Worm (Caenorhabditis elegans) whole organism, L1 larva: ENCODE data around the gene F01D5.1.

ENCODE experiments used
- C04F5.9 ChIP-seq: sonication (generic microtip); optimal IDR thresholded peaks from 2 replicates; lab custom pipeline; 2016; ENCODE audit warnings: missing genetic modification characterization, missing compliant biosample characterization
- C16A3.4 ChIP-seq: fragments of 150-350 bp; optimal IDR thresholded peaks from 2 replicates; lab custom pipeline; 2014; ENCODE audit warnings: missing biosample characterization, missing genetic modification characterization
- C34B4.2 ChIP-seq: sonication (generic microtip); optimal IDR thresholded peaks from 2 replicates; lab custom pipeline; 2017; ENCODE audit warnings: mild to moderate bottlenecking, missing genetic modification characterization, missing compliant biosample characterization
- alr-1 ChIP-seq: fragments of 200-800 bp; sonication (Bioruptor generic); optimal IDR thresholded peaks from 2 replicates; lab custom pipeline; 2018; ENCODE audit warnings: borderline replicate concordance, mild to moderate bottlenecking, missing genetic modification characterization, missing compliant biosample characterization
- aly-2 ChIP-seq: fragments of 150-350 bp; optimal IDR thresholded peaks from 2 replicates; lab custom pipeline; 2014; ENCODE audit warnings: missing biosample characterization, missing genetic modification characterization
- ceh-63 ChIP-seq: fragments of 200-800 bp; sonication (Bioruptor generic); optimal IDR thresholded peaks from 2 replicates; lab custom pipeline; 2018; ENCODE audit warnings: mild to moderate bottlenecking, missing genetic modification characterization, missing compliant biosample characterization
- ceh-82 ChIP-seq, 3 experiments: fragments of 150-350 bp in 1 of 3; sonication (generic microtip) in 2 of 3; optimal IDR thresholded peaks; 2 replicates each; lab custom pipeline; 2014 to 2017; ENCODE audit warnings: missing biosample characterization in 3 of 3, missing genetic modification characterization in 3 of 3
- ceh-88 ChIP-seq: fragments of 200-800 bp; sonication (Bioruptor generic); IDR thresholded peaks from 2 replicates; pipeline ENCODE4 v1.3.6; 2022; ENCODE audit warnings: missing genetic modification characterization, missing compliant biosample characterization
- ces-1 ChIP-seq: fragments of 150-350 bp; optimal IDR thresholded peaks from 2 replicates; lab custom pipeline; 2014; ENCODE audit warnings: missing biosample characterization, missing genetic modification reagents, missing genetic modification characterization
- efl-1 ChIP-seq, 4 experiments: fragments of 150-350 bp; optimal IDR thresholded peaks in 3 of 4; peaks in 1 of 4; 1 replicate in 1 of 4; 2 replicates in 3 of 4; lab custom pipeline; 2014; ENCODE audit warnings: missing biosample characterization in 2 of 4, missing genetic modification characterization in 2 of 4, missing genetic modification reagents in 2 of 4
- efl-3 ChIP-seq: fragments of 200-800 bp; sonication (Bioruptor generic); optimal IDR thresholded peaks from 2 replicates; lab custom pipeline; 2018; ENCODE audit warnings: mild to moderate bottlenecking, missing genetic modification characterization, missing compliant biosample characterization
- elt-2 ChIP-seq: sonication (generic microtip); optimal IDR thresholded peaks from 2 replicates; lab custom pipeline; 2016; ENCODE audit warnings: missing genetic modification characterization, mild to moderate bottlenecking, inconsistent platforms, missing compliant biosample characterization, missing genetic modification reagents
- fkh-10 ChIP-seq: sonication (generic microtip); optimal IDR thresholded peaks from 2 replicates; lab custom pipeline; 2017; ENCODE audit warnings: missing biosample characterization, missing genetic modification reagents, missing genetic modification characterization
- fkh-4 ChIP-seq: sonication (generic microtip); optimal IDR thresholded peaks from 2 replicates; lab custom pipeline; 2016; ENCODE audit warnings: missing compliant biosample characterization, missing genetic modification characterization, borderline replicate concordance
- grh-1 ChIP-seq: fragments of 200-800 bp; sonication (Bioruptor generic); IDR thresholded peaks from 2 replicates; pipeline ENCODE4 v1.3.6; 2022; ENCODE audit warnings: missing genetic modification reagents, missing genetic modification characterization, missing compliant biosample characterization
- isw-1 ChIP-seq: fragments of 200-800 bp; sonication (Bioruptor generic); IDR thresholded peaks from 2 replicates; pipeline ENCODE4 v1.3.6; 2022; ENCODE audit warnings: missing genetic modification characterization, missing compliant biosample characterization
- lin-15B ChIP-seq: fragments of 150-350 bp; sonication (generic microtip); optimal IDR thresholded peaks from 3 replicates; lab custom pipeline; 2014; ENCODE audit warnings: missing biosample characterization, missing genetic modification characterization
- lin-35 ChIP-seq, 2 experiments: fragments of 150-350 bp; optimal IDR thresholded peaks; 2 replicates each; lab custom pipeline; 2014; ENCODE audit warnings: missing biosample characterization in 2 of 2, missing genetic modification characterization in 2 of 2, missing genetic modification reagents in 2 of 2
- mab-9 ChIP-seq: fragments of 200-800 bp; sonication (Bioruptor generic); IDR thresholded peaks from 2 replicates; pipeline ENCODE4 v1.3.6; 2022; ENCODE audit warnings: missing genetic modification reagents, missing genetic modification characterization, missing compliant biosample characterization
- mef-2 ChIP-seq: fragments of 150-350 bp; optimal IDR thresholded peaks from 2 replicates; lab custom pipeline; 2014; ENCODE audit warnings: missing biosample characterization, missing genetic modification characterization
- mep-1 ChIP-seq: fragments of 150-350 bp; optimal IDR thresholded peaks from 2 replicates; lab custom pipeline; 2014; ENCODE audit warnings: missing biosample characterization, missing genetic modification characterization
- nhr-11 ChIP-seq: fragments of 150-350 bp; optimal IDR thresholded peaks from 2 replicates; lab custom pipeline; 2014; ENCODE audit warnings: missing biosample characterization, missing genetic modification characterization
- nhr-12 ChIP-seq: sonication (generic microtip); optimal IDR thresholded peaks from 2 replicates; lab custom pipeline; 2017; ENCODE audit warnings: missing biosample characterization, missing genetic modification characterization
- nhr-19 ChIP-seq: fragments of 200-800 bp; sonication (Bioruptor generic); conservative IDR thresholded peaks from 2 replicates; pipeline ENCODE4 v1.3.6; 2022; ENCODE audit warnings: missing genetic modification characterization, missing compliant biosample characterization
- nhr-20 ChIP-seq: sonication (generic microtip); optimal IDR thresholded peaks from 2 replicates; lab custom pipeline; 2016; ENCODE audit warnings: mild to moderate bottlenecking, missing genetic modification characterization, missing compliant biosample characterization
- nhr-237 ChIP-seq: fragments of 150-350 bp; optimal IDR thresholded peaks from 2 replicates; lab custom pipeline; 2014; ENCODE audit warnings: missing biosample characterization, missing genetic modification characterization
- nhr-28 ChIP-seq: fragments of 150-350 bp; optimal IDR thresholded peaks from 2 replicates; lab custom pipeline; 2014; ENCODE audit warnings: missing biosample characterization, missing genetic modification characterization
- nhr-47 ChIP-seq: sonication (generic microtip); optimal IDR thresholded peaks from 2 replicates; lab custom pipeline; 2016; ENCODE audit warnings: mild to moderate bottlenecking, missing genetic modification characterization, moderate library complexity, missing compliant biosample characterization
- nhr-77 ChIP-seq: fragments of 150-350 bp; optimal IDR thresholded peaks from 2 replicates; lab custom pipeline; 2014; ENCODE audit warnings: missing biosample characterization, missing genetic modification characterization
- pag-3 ChIP-seq: sonication (generic microtip); optimal IDR thresholded peaks from 2 replicates; lab custom pipeline; 2017; ENCODE audit warnings: missing genetic modification characterization, mild to moderate bottlenecking, missing compliant biosample characterization, antibody characterized with exemption, borderline replicate concordance; ENCODE audit not compliant: insufficient read depth
- pax-3 ChIP-seq: fragments of 200-800 bp; sonication (Bioruptor generic); optimal IDR thresholded peaks from 2 replicates; lab custom pipeline; 2018; ENCODE audit warnings: mild to moderate bottlenecking, missing genetic modification characterization, moderate library complexity, missing compliant biosample characterization
- rnt-1 ChIP-seq: sonication (generic microtip); optimal IDR thresholded peaks from 2 replicates; lab custom pipeline; 2016; ENCODE audit warnings: mild to moderate bottlenecking, missing genetic modification characterization, moderate library complexity, missing compliant biosample characterization
- skn-1 ChIP-seq: fragments of 150-350 bp; optimal IDR thresholded peaks from 2 replicates; lab custom pipeline; 2014; ENCODE audit warnings: missing biosample characterization, missing genetic modification characterization
- snpc-4 ChIP-seq: fragments of 150-350 bp; optimal IDR thresholded peaks from 2 replicates; lab custom pipeline; 2014; ENCODE audit warnings: missing biosample characterization, missing genetic modification characterization
- snu-23 ChIP-seq: sonication (generic microtip); optimal IDR thresholded peaks from 2 replicates; lab custom pipeline; 2016; ENCODE audit warnings: missing genetic modification characterization, missing compliant biosample characterization
- sox-4 ChIP-seq: sonication (generic microtip); optimal IDR thresholded peaks from 2 replicates; lab custom pipeline; 2016; ENCODE audit warnings: missing genetic modification characterization, missing compliant biosample characterization
- sup-37 ChIP-seq: fragments of 200-800 bp; sonication (Bioruptor generic); optimal IDR thresholded peaks from 2 replicates; lab custom pipeline; 2018; ENCODE audit warnings: mild to moderate bottlenecking, missing genetic modification characterization, missing compliant biosample characterization
- swsn-7 ChIP-seq: sonication (generic microtip); optimal IDR thresholded peaks from 2 replicates; lab custom pipeline; 2016; ENCODE audit warnings: missing genetic modification characterization, missing compliant biosample characterization
- tbx-2 ChIP-seq: sonication (generic microtip); optimal IDR thresholded peaks from 2 replicates; lab custom pipeline; 2016; ENCODE audit warnings: missing genetic modification characterization, missing compliant biosample characterization
- unc-30 ChIP-seq: sonication (generic microtip); optimal IDR thresholded peaks from 2 replicates; lab custom pipeline; 2017; ENCODE audit warnings: missing biosample characterization, missing genetic modification characterization
- unc-62 ChIP-seq: fragments of 150-350 bp; optimal IDR thresholded peaks from 2 replicates; lab custom pipeline; 2014; ENCODE audit warnings: missing biosample characterization, missing genetic modification reagents, missing genetic modification characterization
- unc-86 ChIP-seq: sonication (generic microtip); optimal IDR thresholded peaks from 2 replicates; lab custom pipeline; 2016; ENCODE audit warnings: missing genetic modification characterization, missing compliant biosample characterization
- vab-15 ChIP-seq: sonication (generic microtip); optimal IDR thresholded peaks from 2 replicates; lab custom pipeline; 2017; ENCODE audit warnings: missing genotype, mild to moderate bottlenecking, missing genetic modification characterization, missing compliant biosample characterization
- zag-1 ChIP-seq: fragments of 150-350 bp; optimal IDR thresholded peaks from 2 replicates; lab custom pipeline; 2014; ENCODE audit warnings: missing biosample characterization, missing genetic modification characterization
- zip-4 ChIP-seq: fragments of 200-800 bp; sonication (Bioruptor generic); optimal IDR thresholded peaks from 2 replicates; lab custom pipeline; 2018; ENCODE audit warnings: mild to moderate bottlenecking, missing genetic modification characterization, moderate library complexity, missing compliant biosample characterization
- ztf-4 ChIP-seq: fragments of 150-350 bp; optimal IDR thresholded peaks from 2 replicates; lab custom pipeline; 2014; ENCODE audit warnings: missing biosample characterization, missing genetic modification characterization

Gene F01D5.1

ce11 chrII:14040204-14040842 lies 42.9 kb upstream of the F01D5.1 start (continued):
- TF ChIP-seq lin-15B (tag; lab: Kevin White, UChicago) (no peak), C34B4.2 (tag; lab: Kevin White, UChicago) (no peak), isw-1 (GFP tag; lab: Robert Waterston, UW) (peak; percentile 64), rnt-1 (tag; lab: Kevin White, UChicago) (peak; percentile 85), tbx-2 (tag; lab: Kevin White, UChicago) (peak; percentile 95), nhr-47 (peak; percentile 94), ztf-4 (tag; lab: Kevin White, UChicago) (peak; percentile 79), C16A3.4 (tag; lab: Kevin White, UChicago) (peak; percentile 86), swsn-7 (tag; lab: Kevin White, UChicago) (peak; percentile 93), pax-3 (peak; percentile 85), unc-30 (tag; lab: Kevin White, UChicago) (no peak), ceh-88 (GFP tag; lab: Robert Waterston, UW) (peak; percentile 67), nhr-20 (tag; lab: Kevin White, UChicago) (peak; percentile 94), sup-37 (GFP tag; lab: Kevin White, UChicago) (peak; percentile 87), skn-1 (tag; lab: Kevin White, UChicago) (peak; percentile 83), unc-86 (tag; lab: Kevin White, UChicago) (peak; percentile 93), snu-23 (GFP tag; lab: Kevin White, UChicago) (peak; percentile 94), aly-2 (tag; lab: Kevin White, UChicago) (peak; percentile 35), fkh-10 (GFP tag; lab: Kevin White, UChicago) (peak; percentile 95), grh-1 (GFP tag; lab: Robert Waterston, UW) (peak; percentile 56; the same call in 1 of the 2 replicates), unc-62 (GFP tag; lab: Kevin White, UChicago) (no peak), ces-1 (GFP tag; lab: Kevin White, UChicago) (no peak), nhr-11 (tag; lab: Kevin White, UChicago) (peak; percentile 87), ceh-63 (GFP tag; lab: Kevin White, UChicago) (no peak), nhr-19 (GFP tag; lab: Robert Waterston, UW) (peak; percentile 88), zag-1 (tag; lab: Kevin White, UChicago) (peak; percentile 54), nhr-77 (tag; lab: Kevin White, UChicago) (peak; percentile 98), nhr-28 (tag; lab: Kevin White, UChicago) (no peak), pag-3 (peak; percentile 57), nhr-12 (tag; lab: Kevin White, UChicago) (no peak), fkh-4 (tag; lab: Kevin White, UChicago) (no peak), lin-35 (GFP tag; optimal IDR thresholded peaks at IDR 0.05; lab: Kevin White, UChicago) (peak; percentile 52 to 79), snpc-4 (tag; lab: Kevin White, UChicago) (peak; percentile 78)

ce11 chrII:14039811-14040203 lies 42.4 kb upstream of the F01D5.1 start:
- no peak for TF ChIP-seq efl-1 (optimal IDR thresholded peaks at IDR 0.05; lab: Kevin White, UChicago)
- peak in 1 of 2 experiments; percentile 40 for TF ChIP-seq efl-1 (GFP tag; optimal IDR thresholded peaks at IDR 0.05 in 1 of 2; lab: Kevin White, UChicago)
- TF ChIP-seq ceh-63 (GFP tag; lab: Kevin White, UChicago) = no peak
- TF ChIP-seq, all 84 proteins: peak for 1

- TF ChIP-seq nhr-237 (tag; lab: Kevin White, UChicago) (no peak), nhr-20 (tag; lab: Kevin White, UChicago) (peak; percentile 3), ceh-82 (tag; optimal IDR thresholded peaks at IDR 0.05; lab: Kevin White, UChicago) (no peak), swsn-7 (tag; lab: Kevin White, UChicago) (no peak), sup-37 (GFP tag; lab: Kevin White, UChicago) (no peak), nhr-11 (tag; lab: Kevin White, UChicago) (no peak), mab-9 (no peak), efl-3 (GFP tag; lab: Kevin White, UChicago) (no peak), snu-23 (GFP tag; lab: Kevin White, UChicago) (peak; percentile 8), mef-2 (tag; lab: Kevin White, UChicago) (no peak), C04F5.9 (tag; lab: Kevin White, UChicago) (no peak), nhr-19 (GFP tag; lab: Robert Waterston, UW) (no peak), ztf-4 (tag; lab: Kevin White, UChicago) (no peak), rnt-1 (tag; lab: Kevin White, UChicago) (no peak), nhr-28 (tag; lab: Kevin White, UChicago) (no peak), lin-35 (GFP tag; optimal IDR thresholded peaks at IDR 0.05; lab: Kevin White, UChicago) (peak in 1 of 2 experiments; percentile 8), fkh-10 (GFP tag; lab: Kevin White, UChicago) (no peak), nhr-47 (no peak), nhr-77 (tag; lab: Kevin White, UChicago) (peak; percentile 53), elt-2 (tag; lab: Kevin White, UChicago) (no peak), zip-4 (GFP tag; lab: Kevin White, UChicago) (no peak), sox-4 (tag; lab: Kevin White, UChicago) (no peak), mep-1 (tag; lab: Kevin White, UChicago) (no peak), vab-15 (no peak), alr-1 (tag; lab: Kevin White, UChicago) (no peak)
These were observed 41.0 kb upstream of the F01D5.1 start for ce11 chrII:14038331-14038730.
